Fruit fly (Drosophila melanogaster) whole organism, wandering third instar larva: ENCODE measurements around the gene CG8461.
A peak's percentile ranks its signal among the peaks of the same experiment; 100 is the strongest.

Experiments
- Abd-B ChIP-seq: fragments of >200 bp; optimal IDR thresholded peaks from 2 replicates; lab custom pipeline; 2017; ENCODE audit warnings: missing biosample characterization, missing genetic modification characterization
- CG32264 ChIP-seq: fragments of 200-800 bp; sonication (Bioruptor generic); optimal IDR thresholded peaks from 2 replicates; lab custom pipeline; 2016; ENCODE audit warnings: missing biosample characterization, missing genetic modification characterization
- CG9705 ChIP-seq: fragments of 200-800 bp; sonication (Bioruptor generic); optimal IDR thresholded peaks from 2 replicates; lab custom pipeline; 2018; ENCODE audit warnings: missing biosample characterization, mild to moderate bottlenecking, missing genetic modification characterization
- CrebA ChIP-seq: fragments of 200-800 bp; sonication (Bioruptor generic); optimal IDR thresholded peaks from 2 replicates; lab custom pipeline; 2016; ENCODE audit warnings: missing biosample characterization, mild to moderate bottlenecking, missing genetic modification characterization, borderline replicate concordance
- Dfd ChIP-seq: fragments of >200 bp; optimal IDR thresholded peaks from 2 replicates; lab custom pipeline; 2017; ENCODE audit warnings: missing biosample characterization, missing genetic modification characterization
- Dif ChIP-seq: fragments of 200-275, 200-300 bp; sonication (Bioruptor generic); optimal IDR thresholded peaks from 2 replicates; lab custom pipeline; 2018; ENCODE audit warnings: missing biosample characterization, missing genetic modification characterization; ENCODE audit not compliant: partially characterized antibody
- GATAd ChIP-seq: sonication (Bioruptor generic); optimal IDR thresholded peaks from 2 replicates; lab custom pipeline; 2016; ENCODE audit warnings: missing biosample characterization, missing genetic modification characterization
- HLH106 ChIP-seq: fragments of 200-800 bp; optimal IDR thresholded peaks from 3 replicates; lab custom pipeline; 2019; ENCODE audit warnings: missing biosample characterization, mild to moderate bottlenecking, missing genetic modification characterization, moderate library complexity
- Hnf4 ChIP-seq: fragments of 200-800 bp; sonication (Bioruptor generic); optimal IDR thresholded peaks from 2 replicates; lab custom pipeline; 2016; ENCODE audit warnings: missing biosample characterization, mild to moderate bottlenecking, missing genetic modification characterization
- Hr78 ChIP-seq: fragments of >200 bp; optimal IDR thresholded peaks from 2 replicates; lab custom pipeline; 2017; ENCODE audit warnings: missing biosample characterization, missing genetic modification characterization
- Hr83 ChIP-seq: fragments of 200-300 bp; sonication (Bioruptor generic); optimal IDR thresholded peaks from 2 replicates; lab custom pipeline; 2016; ENCODE audit warnings: missing biosample characterization, mild to moderate bottlenecking, missing genetic modification characterization, moderate library complexity; ENCODE audit not compliant: poor library complexity, severe bottlenecking
- Jra ChIP-seq: sonication (Bioruptor generic); optimal IDR thresholded peaks from 2 replicates; lab custom pipeline; 2016; ENCODE audit warnings: missing biosample characterization, missing genetic modification characterization
- Mio ChIP-seq: sonication (Bioruptor generic); optimal IDR thresholded peaks from 2 replicates; lab custom pipeline; 2016; ENCODE audit warnings: missing biosample characterization, missing genetic modification characterization
- Myc ChIP-seq: fragments of >200 bp; optimal IDR thresholded peaks from 2 replicates; lab custom pipeline; 2017
- N ChIP-seq: fragments of >200 bp; optimal IDR thresholded peaks from 2 replicates; lab custom pipeline; 2018; ENCODE audit warnings: missing biosample characterization, missing external identifiers, missing genetic modification characterization
- OdsH ChIP-seq: fragments of 200-800 bp; sonication (Bioruptor generic); optimal IDR thresholded peaks from 2 replicates; lab custom pipeline; 2016; ENCODE audit warnings: missing biosample characterization, mild to moderate bottlenecking, missing genetic modification characterization
- Rel ChIP-seq, 2 experiments: fragments of 200-800 bp; sonication (Bioruptor generic) in 1 of 2; optimal IDR thresholded peaks; 2 replicates in 1 of 2; 3 replicates in 1 of 2; lab custom pipeline; 2016 to 2019; ENCODE audit warnings: mild to moderate bottlenecking in 2 of 2, missing biosample characterization in 2 of 2, missing genetic modification characterization in 2 of 2, moderate library complexity in 1 of 2
- Sp1 ChIP-seq: fragments of 200-800 bp; sonication (Bioruptor generic); optimal IDR thresholded peaks from 3 replicates; lab custom pipeline; 2019; ENCODE audit warnings: missing biosample characterization, mild to moderate bottlenecking, missing genetic modification characterization, moderate library complexity
- Vsx2 ChIP-seq: fragments of 200-300, 225-300 bp; sonication (Bioruptor generic); optimal IDR thresholded peaks from 2 replicates; lab custom pipeline; 2018; ENCODE audit warnings: missing biosample characterization, missing genetic modification characterization; ENCODE audit not compliant: partially characterized antibody
- br ChIP-seq: fragments of 200-800 bp; sonication (Bioruptor generic); optimal IDR thresholded peaks from 2 replicates; lab custom pipeline; 2016; ENCODE audit warnings: missing biosample characterization, missing genetic modification characterization
- brk ChIP-seq: fragments of 200-800 bp; sonication (Bioruptor generic); optimal IDR thresholded peaks from 2 replicates; lab custom pipeline; 2016; ENCODE audit warnings: missing biosample characterization, mild to moderate bottlenecking, missing genetic modification characterization
- dl ChIP-seq, 2 experiments: fragments of 175-275, 200-275 bp in 1 of 2; fragments of 200-275 bp in 1 of 2; sonication (Bioruptor generic); optimal IDR thresholded peaks; lab custom pipeline; 2018; ENCODE audit warnings: mild to moderate bottlenecking in 2 of 2, missing biosample characterization in 2 of 2, missing genetic modification characterization in 2 of 2, moderate library complexity in 2 of 2; ENCODE audit not compliant: partially characterized antibody in 2 of 2, insufficient read depth in 1 of 2
- dmrt93B ChIP-seq: fragments of 200-800 bp; sonication (Bioruptor generic); optimal IDR thresholded peaks from 2 replicates; lab custom pipeline; 2018; ENCODE audit warnings: missing biosample characterization, mild to moderate bottlenecking, missing genetic modification characterization
- dsf ChIP-seq: sonication (Bioruptor generic); optimal IDR thresholded peaks from 2 replicates; lab custom pipeline; 2016; ENCODE audit warnings: missing biosample characterization, missing genetic modification characterization, borderline replicate concordance
- ey ChIP-seq: fragments of 200-800 bp; sonication (Bioruptor generic); optimal IDR thresholded peaks from 2 replicates; lab custom pipeline; 2016; ENCODE audit warnings: missing biosample characterization, missing genetic modification characterization
- foxo ChIP-seq, 2 experiments: fragments of 200-800 bp; sonication (Bioruptor generic); optimal IDR thresholded peaks; 2 replicates in 1 of 2; 3 replicates in 1 of 2; lab custom pipeline; 2016 to 2017; ENCODE audit warnings: missing biosample characterization in 2 of 2, missing genetic modification characterization in 2 of 2
- fru ChIP-seq: fragments of 200-800 bp; sonication (Bioruptor generic); optimal IDR thresholded peaks from 3 replicates; lab custom pipeline; 2016; ENCODE audit warnings: missing biosample characterization, mild to moderate bottlenecking, missing genetic modification characterization
- h ChIP-seq: fragments of 200-800 bp; sonication (Bioruptor generic); optimal IDR thresholded peaks from 3 replicates; lab custom pipeline; 2016; ENCODE audit warnings: missing biosample characterization, mild to moderate bottlenecking, missing genetic modification characterization
- jim ChIP-seq: fragments of 175-275, 200-325 bp; sonication (Bioruptor generic); optimal IDR thresholded peaks from 2 replicates; lab custom pipeline; 2016; ENCODE audit warnings: missing biosample characterization, mild to moderate bottlenecking, missing genetic modification characterization
- lola ChIP-seq: fragments of >200 bp; optimal IDR thresholded peaks from 2 replicates; lab custom pipeline; 2017; ENCODE audit warnings: missing biosample characterization, missing genetic modification characterization
- pan ChIP-seq: fragments of >200 bp; optimal IDR thresholded peaks from 2 replicates; lab custom pipeline; 2017
- psq ChIP-seq: fragments of 200-800 bp; sonication (Bioruptor generic); optimal IDR thresholded peaks from 3 replicates; lab custom pipeline; 2017; ENCODE audit warnings: missing biosample characterization, mild to moderate bottlenecking, missing genetic modification characterization, moderate library complexity
- rgr ChIP-seq: fragments of 200-800 bp; sonication (Bioruptor generic); optimal IDR thresholded peaks from 3 replicates; lab custom pipeline; 2016; ENCODE audit warnings: missing biosample characterization, mild to moderate bottlenecking, missing genetic modification characterization
- sage ChIP-seq: fragments of 200-800 bp; sonication (Bioruptor generic); optimal IDR thresholded peaks from 2 replicates; lab custom pipeline; 2016; ENCODE audit warnings: missing biosample characterization, mild to moderate bottlenecking, missing genetic modification characterization
- usp ChIP-seq: fragments of >200 bp; optimal IDR thresholded peaks from 2 replicates; lab custom pipeline; 2017; ENCODE audit warnings: missing biosample characterization, missing genetic modification characterization
- woc ChIP-seq: sonication (Bioruptor generic); optimal IDR thresholded peaks from 2 replicates; lab custom pipeline; 2016; ENCODE audit warnings: missing biosample characterization, mild to moderate bottlenecking, missing genetic modification characterization

Gene CG8461

DNA sequence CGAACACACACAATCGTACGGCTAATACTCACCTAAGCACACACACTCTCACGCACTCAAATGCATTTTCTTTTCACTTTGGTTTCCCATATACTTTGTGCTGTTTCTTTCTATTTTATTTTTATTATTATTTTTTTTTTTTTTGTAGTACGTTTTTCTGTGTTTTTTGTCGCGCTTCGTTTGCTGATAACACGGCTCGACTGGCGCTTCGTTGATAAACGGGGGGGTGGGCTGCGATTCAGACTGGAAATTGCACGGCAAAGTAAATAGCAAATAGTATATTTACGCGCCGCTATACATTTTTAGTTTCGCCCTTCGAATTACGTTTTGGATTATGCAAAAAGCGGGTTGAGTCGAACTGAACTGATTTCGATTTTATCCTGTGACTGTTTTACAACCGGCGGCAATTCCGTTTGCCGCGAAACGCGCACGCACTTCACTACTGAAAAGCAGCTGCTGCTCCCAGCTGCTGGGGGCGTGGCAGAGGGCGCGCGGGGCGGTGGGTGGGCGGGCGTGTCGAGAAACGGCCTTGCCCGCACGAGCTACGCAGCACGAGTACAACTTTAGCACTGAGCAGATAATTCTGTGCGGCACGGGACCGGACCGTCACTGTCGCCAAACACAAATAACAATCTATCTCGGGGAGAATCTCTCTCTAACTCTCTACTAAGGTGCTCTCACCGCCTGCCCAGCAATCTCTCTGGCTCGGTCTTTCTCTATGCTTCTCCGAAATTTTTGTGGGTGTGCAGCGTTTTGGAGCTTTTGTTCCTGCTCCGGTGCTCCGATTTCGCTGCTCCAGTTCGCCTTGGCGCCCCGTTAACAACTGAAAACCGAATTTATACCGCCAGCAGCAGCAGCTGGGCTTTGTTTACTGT lies 44.3 kb upstream of the CG8461 start, which contains the start of gene Pde6:
TSS of gene Pde6 (minus strand) at position 825 of the 875 bp plus-strand sequence.
- TF ChIP-seq CrebA (GFP tag; lab: Kevin White, UChicago) (no peak), brk (no peak), fru (GFP tag; lab: Kevin White, UChicago) (no peak), Hr83 (GFP tag; lab: Kevin White, UChicago) (no peak), Sp1 (peak; percentile 24), Dif (GFP tag; lab: Kevin White, UChicago) (peak; percentile 61), Vsx2 (GFP tag; lab: Kevin White, UChicago) (peak; percentile 8), br (no peak), Mio (no peak), dl (GFP tag; optimal IDR thresholded peaks at IDR 0.05; lab: Kevin White, UChicago; ENCODE audit: insufficient read depth in 1 of 2, partially characterized antibody in 2 of 2) (peak; percentile 22 to 34), Dfd (GFP tag; lab: Kevin White, UChicago) (peak; percentile 11), h (no peak), Rel (GFP tag; optimal IDR thresholded peaks at IDR 0.05; lab: Kevin White, UChicago) (peak; percentile 17), Rel (tag; optimal IDR thresholded peaks at IDR 0.05; lab: Kevin White, UChicago) (no peak), Myc (lab: Kevin White, UChicago) (no peak), usp (no peak), ey (GFP tag; lab: Kevin White, UChicago) (no peak), lola (GFP tag; lab: Kevin White, UChicago) (no peak), psq (peak; percentile 19), Jra (GFP tag; lab: Kevin White, UChicago) (no peak), dsf (GFP tag; lab: Kevin White, UChicago) (no peak), foxo (GFP tag; optimal IDR thresholded peaks at IDR 0.05; lab: Kevin White, UChicago) (no peak), dmrt93B (no peak), OdsH (GFP tag; lab: Kevin White, UChicago) (no peak)
- TF ChIP-seq, all 38 proteins: peak for 7

- no peak for TF ChIP-seq HLH106 (tag; lab: Kevin White, UChicago)
- TF ChIP-seq OdsH (GFP tag; lab: Kevin White, UChicago) = no peak
- no peak for TF ChIP-seq dsf (GFP tag; lab: Kevin White, UChicago)
- no peak for TF ChIP-seq jim (GFP tag; lab: Kevin White, UChicago)
- TF ChIP-seq N = no peak
- TF ChIP-seq rgr = no peak
- no peak for TF ChIP-seq psq
- TF ChIP-seq pan (lab: Kevin White, UChicago) = no peak
- no peak for TF ChIP-seq Jra (GFP tag; lab: Kevin White, UChicago)
- no peak for TF ChIP-seq usp
- no peak for TF ChIP-seq sage (GFP tag; lab: Kevin White, UChicago)
- TF ChIP-seq CG32264 (GFP tag; lab: Kevin White, UChicago) = no peak
Observed at dm6 chr3R:14555021-14555420, 41.6 kb upstream of the CG8461 start.

DNA sequence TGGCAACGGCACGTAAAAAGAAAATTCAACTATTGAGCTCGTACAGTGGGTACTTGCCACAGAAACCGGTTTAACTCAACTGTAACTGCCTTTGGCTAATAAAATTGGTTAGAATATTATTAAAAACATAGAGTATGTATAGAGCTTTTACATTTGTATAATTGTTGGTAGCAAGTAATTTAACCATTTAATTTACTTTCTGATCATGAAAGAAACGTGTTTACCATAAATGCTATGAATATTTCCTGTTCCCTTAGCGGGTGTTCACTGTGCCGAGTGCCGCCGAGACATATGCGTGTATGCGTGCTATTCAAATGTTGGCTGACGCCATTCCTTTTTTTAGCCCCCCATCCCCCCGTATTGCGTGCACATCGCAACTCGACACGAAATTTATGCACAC lies 35.3 kb upstream of the CG8461 start:
- TF ChIP-seq Hr78 (GFP tag; lab: Kevin White, UChicago) (no peak), sage (GFP tag; lab: Kevin White, UChicago) (no peak), Abd-B (GFP tag; lab: Kevin White, UChicago) (no peak), CrebA (GFP tag; lab: Kevin White, UChicago) (no peak), Dfd (GFP tag; lab: Kevin White, UChicago) (no peak), pan (lab: Kevin White, UChicago) (no peak), dl (GFP tag; optimal IDR thresholded peaks at IDR 0.05; lab: Kevin White, UChicago; ENCODE audit: insufficient read depth in 1 of 2, partially characterized antibody in 2 of 2) (no peak), OdsH (GFP tag; lab: Kevin White, UChicago) (no peak), dmrt93B (no peak)
- TF ChIP-seq, all 38 proteins: peak for 0

- no peak for TF ChIP-seq CrebA (GFP tag; lab: Kevin White, UChicago)
- TF ChIP-seq CG9705 (GFP tag; lab: Kevin White, UChicago) = no peak
- no peak for TF ChIP-seq Hnf4 (GFP tag; lab: Kevin White, UChicago)
- no peak for TF ChIP-seq fru (GFP tag; lab: Kevin White, UChicago)
- TF ChIP-seq dmrt93B = no peak
- no peak for TF ChIP-seq GATAd (GFP tag; lab: Kevin White, UChicago)
- no peak for TF ChIP-seq OdsH (GFP tag; lab: Kevin White, UChicago)
- no peak for TF ChIP-seq Dfd (GFP tag; lab: Kevin White, UChicago)
- no peak for TF ChIP-seq Dif (GFP tag; lab: Kevin White, UChicago)
- no peak for TF ChIP-seq Mio
- TF ChIP-seq ey (GFP tag; lab: Kevin White, UChicago) = no peak
- TF ChIP-seq foxo (GFP tag; optimal IDR thresholded peaks at IDR 0.05; lab: Kevin White, UChicago) = no peak
- TF ChIP-seq Sp1 = no peak
- no peak for TF ChIP-seq woc
- TF ChIP-seq, all 38 proteins: peak for 0
Observed at dm6 chr3R:14542038-14542437, 28.6 kb upstream of the CG8461 start.
